Worm (Caenorhabditis elegans) whole organism, L3 larva: ENCODE data around the gene K12D12.5.

ENCODE experiments used
- ama-1 ChIP-seq: fragments of 150-350 bp; optimal IDR thresholded peaks from 2 replicates; lab custom pipeline; 2018
- egl-27 ChIP-seq: sonication (generic microtip); optimal IDR thresholded peaks from 4 replicates; lab custom pipeline; 2017; ENCODE audit warnings: missing biosample characterization, missing genetic modification reagents, missing genetic modification characterization
- elt-3 ChIP-seq, 3 experiments: fragments of 150-350 bp in 1 of 3; sonication (generic microtip) in 2 of 3; optimal IDR thresholded peaks; 2 replicates in 2 of 3; 4 replicates in 1 of 3; lab custom pipeline; 2014 to 2017; ENCODE audit warnings: missing biosample characterization in 3 of 3, missing genetic modification characterization in 3 of 3
- fkh-10 ChIP-seq: sonication (generic microtip); optimal IDR thresholded peaks from 2 replicates; lab custom pipeline; 2017; ENCODE audit warnings: missing biosample characterization, missing genetic modification reagents, missing genetic modification characterization
- lin-39 ChIP-seq: fragments of 150-350 bp; optimal IDR thresholded peaks from 2 replicates; lab custom pipeline; 2018; ENCODE audit warnings: missing biosample characterization, missing genetic modification reagents, missing genetic modification characterization
- nhr-11 ChIP-seq: fragments of 150-350 bp; optimal IDR thresholded peaks from 2 replicates; lab custom pipeline; 2014; ENCODE audit warnings: missing biosample characterization, missing genetic modification characterization
- nhr-12 ChIP-seq: fragments of 150-350 bp; optimal IDR thresholded peaks from 2 replicates; lab custom pipeline; 2014; ENCODE audit warnings: missing biosample characterization, missing genetic modification characterization
- nhr-237 ChIP-seq: fragments of 150-350 bp; optimal IDR thresholded peaks from 2 replicates; lab custom pipeline; 2014; ENCODE audit warnings: missing biosample characterization, missing genetic modification characterization
- nhr-28 ChIP-seq: fragments of 150-350 bp; optimal IDR thresholded peaks from 2 replicates; lab custom pipeline; 2014; ENCODE audit warnings: missing biosample characterization, missing genetic modification characterization
- skn-1 ChIP-seq: fragments of 150-350 bp; optimal IDR thresholded peaks from 2 replicates; lab custom pipeline; 2014; ENCODE audit warnings: missing biosample characterization, missing genetic modification characterization
- tbx-2 ChIP-seq: sonication (generic microtip); optimal IDR thresholded peaks from 2 replicates; lab custom pipeline; 2016; ENCODE audit warnings: mild to moderate bottlenecking, missing genetic modification characterization, missing compliant biosample characterization

DNA sequence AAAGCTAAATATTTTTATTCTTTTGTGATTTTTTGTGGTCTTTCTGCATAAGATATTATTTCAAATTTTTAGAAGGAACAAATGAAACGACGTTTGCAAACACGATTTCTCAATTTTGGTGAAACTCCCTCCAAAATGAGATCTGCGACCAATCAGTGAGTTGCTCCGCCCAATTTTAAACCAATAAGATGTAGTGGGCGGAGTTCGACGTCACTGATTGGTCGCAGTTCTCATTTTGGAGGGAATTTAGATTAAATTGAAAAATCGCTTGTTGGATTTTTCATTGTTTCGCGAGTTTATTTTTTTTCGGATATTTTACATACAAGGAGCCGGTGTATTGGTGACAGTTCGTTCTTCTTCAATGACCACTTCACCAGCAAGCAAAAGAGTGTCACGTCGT lies 49.7 kb downstream of the K12D12.5 start:
- TF ChIP-seq tbx-2 (tag; lab: Kevin White, UChicago) (no peak), nhr-11 (tag; lab: Kevin White, UChicago) (no peak), egl-27 (no peak), nhr-237 (tag; lab: Kevin White, UChicago) (no peak), lin-39 (tag; lab: Kevin White, UChicago) (no peak), nhr-12 (tag; lab: Kevin White, UChicago) (no peak), skn-1 (no peak), fkh-10 (no peak), elt-3 (tag; optimal IDR thresholded peaks at IDR 0.05; lab: Kevin White, UChicago) (no peak), ama-1 (lab: Kevin White, UChicago) (no peak), nhr-28 (tag; lab: Kevin White, UChicago) (no peak)
